Fruit fly (Drosophila melanogaster) whole organism, prepupa: Measurements from ENCODE around the gene Sema5c.

Experiments used
- CG10631 ChIP-seq: fragments of 200-800 bp; sonication (Bioruptor generic); optimal IDR thresholded peaks from 2 replicates; lab custom pipeline; 2016; ENCODE audit warnings: missing biosample characterization, missing genetic modification characterization
- CG11294 ChIP-seq: fragments of 200-800 bp; sonication (Bioruptor generic); IDR thresholded peaks from 2 replicates; pipeline ENCODE4 v1.3.6; 2022; ENCODE audit warnings: missing biosample characterization, missing genetic modification characterization
- CG11762 ChIP-seq: fragments of 200-800 bp; sonication (Bioruptor generic); optimal IDR thresholded peaks from 3 replicates; lab custom pipeline; 2016; ENCODE audit warnings: missing biosample characterization, missing genetic modification characterization; ENCODE audit not compliant: insufficient read depth
- CG11902 ChIP-seq: fragments of 200-800 bp; sonication (Bioruptor generic); optimal IDR thresholded peaks from 3 replicates; lab custom pipeline; 2016; ENCODE audit warnings: missing biosample characterization, missing genetic modification characterization
- CG16779 ChIP-seq: fragments of 200-800 bp; sonication (Bioruptor generic); optimal IDR thresholded peaks from 3 replicates; lab custom pipeline; 2017; ENCODE audit warnings: missing biosample characterization, mild to moderate bottlenecking, missing genetic modification characterization
- CG3032 ChIP-seq: fragments of 200-800 bp; optimal IDR thresholded peaks from 2 replicates; lab custom pipeline; 2019; ENCODE audit warnings: missing biosample characterization, mild to moderate bottlenecking, missing genetic modification characterization, moderate library complexity
- CG31627 ChIP-seq: fragments of 200-800 bp; sonication (Bioruptor generic); optimal IDR thresholded peaks from 3 replicates; lab custom pipeline; 2016; ENCODE audit warnings: missing biosample characterization, missing genetic modification characterization
- CG32006 ChIP-seq: fragments of 200-800 bp; sonication (Bioruptor generic); optimal IDR thresholded peaks from 3 replicates; lab custom pipeline; 2017; ENCODE audit warnings: missing biosample characterization, mild to moderate bottlenecking, missing genetic modification characterization
- CG34406 ChIP-seq: fragments of 200-800 bp; sonication (Bioruptor generic); optimal IDR thresholded peaks from 3 replicates; lab custom pipeline; 2016; ENCODE audit warnings: missing biosample characterization, missing genetic modification characterization
- CG3919 ChIP-seq: fragments of 200-800 bp; sonication (Bioruptor generic); optimal IDR thresholded peaks from 3 replicates; lab custom pipeline; 2016; ENCODE audit warnings: missing biosample characterization, missing genetic modification characterization
- CG4318 ChIP-seq: fragments of 200-800 bp; sonication (Bioruptor generic); optimal IDR thresholded peaks from 3 replicates; lab custom pipeline; 2017; ENCODE audit warnings: missing biosample characterization, mild to moderate bottlenecking, missing genetic modification characterization
- CG6163 ChIP-seq: fragments of 200-800 bp; sonication (Bioruptor generic); IDR thresholded peaks from 3 replicates; pipeline ENCODE4 v1.3.6; 2022; ENCODE audit warnings: missing biosample characterization, missing genetic modification characterization
- CG6276 ChIP-seq: fragments of 200-800 bp; sonication (Bioruptor generic); optimal IDR thresholded peaks from 2 replicates; lab custom pipeline; 2017; ENCODE audit warnings: missing biosample characterization, mild to moderate bottlenecking, missing genetic modification characterization
- CG6792 ChIP-seq: fragments of 200-800 bp; sonication (Bioruptor generic); optimal IDR thresholded peaks from 3 replicates; lab custom pipeline; 2016; ENCODE audit warnings: missing biosample characterization, missing genetic modification characterization
- CG6808 ChIP-seq: fragments of 200-800 bp; sonication (Bioruptor generic); optimal IDR thresholded peaks from 3 replicates; lab custom pipeline; 2017; ENCODE audit warnings: missing biosample characterization, missing genetic modification characterization, mild to moderate bottlenecking, moderate library complexity, missing genetic modification reagents
- CG6854 ChIP-seq: fragments of 200-800 bp; sonication (Bioruptor generic); optimal IDR thresholded peaks from 2 replicates; lab custom pipeline; 2017; ENCODE audit warnings: missing biosample characterization, mild to moderate bottlenecking, missing genetic modification characterization
- CG8119 ChIP-seq: fragments of 200-800 bp; sonication (Bioruptor generic); IDR thresholded peaks from 3 replicates; pipeline ENCODE4 v1.3.6; 2022; ENCODE audit warnings: missing biosample characterization, missing genetic modification characterization
- CG8632 ChIP-seq: fragments of 200-800 bp; sonication (Bioruptor generic); optimal IDR thresholded peaks from 3 replicates; lab custom pipeline; 2016; ENCODE audit warnings: missing biosample characterization, missing genetic modification characterization
- CG9139 ChIP-seq: fragments of 200-800 bp; sonication (Bioruptor generic); optimal IDR thresholded peaks from 3 replicates; lab custom pipeline; 2017; ENCODE audit warnings: missing biosample characterization, mild to moderate bottlenecking, missing genetic modification characterization
- Eip75B ChIP-seq: fragments of 200-800 bp; sonication (Bioruptor generic); optimal IDR thresholded peaks from 3 replicates; lab custom pipeline; 2016; ENCODE audit warnings: missing biosample characterization, missing genetic modification characterization
- Eip78C ChIP-seq: fragments of 200-800 bp; sonication (Bioruptor generic); peaks from one replicate; lab custom pipeline; 2016; ENCODE audit warnings: missing biosample characterization, missing genetic modification characterization
- Eip93F ChIP-seq: fragments of 200-800 bp; sonication (Bioruptor generic); optimal IDR thresholded peaks from 2 replicates; lab custom pipeline; 2016; ENCODE audit warnings: missing biosample characterization, mild to moderate bottlenecking, missing genetic modification characterization
- Ets21C ChIP-seq: fragments of 200-800 bp; sonication (Bioruptor generic); optimal IDR thresholded peaks from 3 replicates; lab custom pipeline; 2016; ENCODE audit warnings: missing biosample characterization, missing genetic modification characterization
- Gug ChIP-seq: fragments of 200-800 bp; sonication (Bioruptor generic); IDR thresholded peaks from 2 replicates; pipeline ENCODE4 v1.3.6; 2022; ENCODE audit warnings: missing biosample characterization, missing genetic modification characterization
- Hr38 ChIP-seq: sonication (Bioruptor generic); optimal IDR thresholded peaks from 2 replicates; lab custom pipeline; 2016; ENCODE audit warnings: missing biosample characterization, missing genetic modification characterization
- Hr4 ChIP-seq: fragments of 200-800 bp; sonication (Bioruptor generic); optimal IDR thresholded peaks from 3 replicates; lab custom pipeline; 2016; ENCODE audit warnings: missing biosample characterization, missing genetic modification characterization
- Lpt ChIP-seq: fragments of 200-800 bp; sonication (Bioruptor generic); optimal IDR thresholded peaks from 3 replicates; lab custom pipeline; 2016; ENCODE audit warnings: missing biosample characterization, missing genetic modification characterization
- Met ChIP-seq: fragments of 200-800 bp; sonication (Bioruptor generic); optimal IDR thresholded peaks from 3 replicates; lab custom pipeline; 2016; ENCODE audit warnings: missing biosample characterization, missing genetic modification characterization
- OdsH ChIP-seq: fragments of 200-800 bp; sonication (Bioruptor generic); optimal IDR thresholded peaks from 3 replicates; lab custom pipeline; 2016; ENCODE audit warnings: missing biosample characterization, missing genetic modification characterization
- Smox ChIP-seq: fragments of 200-800 bp; sonication (Bioruptor generic); optimal IDR thresholded peaks from 3 replicates; lab custom pipeline; 2016; ENCODE audit warnings: missing biosample characterization, missing genetic modification characterization
- Sox102F ChIP-seq: fragments of 200-800 bp; sonication (Bioruptor generic); optimal IDR thresholded peaks from 2 replicates; lab custom pipeline; 2016; ENCODE audit warnings: missing biosample characterization, mild to moderate bottlenecking, missing genetic modification characterization
- Sox14 ChIP-seq: fragments of 200-800 bp; sonication (Bioruptor generic); optimal IDR thresholded peaks from 3 replicates; lab custom pipeline; 2016; ENCODE audit warnings: missing biosample characterization, missing genetic modification characterization
- Sox15 ChIP-seq: fragments of 200-800 bp; sonication (Bioruptor generic); optimal IDR thresholded peaks from 3 replicates; lab custom pipeline; 2016; ENCODE audit warnings: missing biosample characterization, missing genetic modification characterization
- achi ChIP-seq: fragments of 200-800 bp; sonication (Bioruptor generic); optimal IDR thresholded peaks from 3 replicates; lab custom pipeline; 2016; ENCODE audit warnings: missing biosample characterization, missing genetic modification characterization
- acj6 ChIP-seq: fragments of 200-800 bp; sonication (Bioruptor generic); optimal IDR thresholded peaks from 3 replicates; lab custom pipeline; 2016; ENCODE audit warnings: missing biosample characterization, missing genetic modification characterization
- cyc ChIP-seq: fragments of 200-800 bp; sonication (Bioruptor generic); optimal IDR thresholded peaks from 3 replicates; lab custom pipeline; 2016; ENCODE audit warnings: missing biosample characterization, missing genetic modification characterization
- dac ChIP-seq: fragments of 200-800 bp; sonication (Bioruptor generic); optimal IDR thresholded peaks from 2 replicates; lab custom pipeline; 2017; ENCODE audit warnings: missing biosample characterization, mild to moderate bottlenecking, missing genetic modification characterization
- dsx ChIP-seq: fragments of 200-800 bp; optimal IDR thresholded peaks from 3 replicates; lab custom pipeline; 2019; ENCODE audit warnings: missing biosample characterization, mild to moderate bottlenecking, missing genetic modification characterization, moderate library complexity; ENCODE audit not compliant: poor library complexity, severe bottlenecking
- eg ChIP-seq: fragments of 200-800 bp; sonication (Bioruptor generic); IDR thresholded peaks from 3 replicates; pipeline ENCODE4 v1.3.6; 2022; ENCODE audit warnings: missing biosample characterization, missing genetic modification characterization
- esn ChIP-seq: fragments of 200-800 bp; sonication (Bioruptor generic); optimal IDR thresholded peaks from 2 replicates; lab custom pipeline; 2016; ENCODE audit warnings: missing biosample characterization, mild to moderate bottlenecking, missing genetic modification characterization, moderate library complexity
- fd85E ChIP-seq: fragments of 200-800 bp; sonication (Bioruptor generic); optimal IDR thresholded peaks from 3 replicates; lab custom pipeline; 2016; ENCODE audit warnings: missing biosample characterization, missing genetic modification characterization
- lz ChIP-seq: fragments of 200-800 bp; sonication (Bioruptor generic); optimal IDR thresholded peaks from 3 replicates; lab custom pipeline; 2016; ENCODE audit warnings: missing biosample characterization, missing genetic modification characterization
- salr ChIP-seq, 2 experiments: fragments of 200-800 bp; sonication (Bioruptor generic); optimal IDR thresholded peaks; 3 replicates each; lab custom pipeline; 2016 to 2018; ENCODE audit warnings: missing biosample characterization in 2 of 2, missing genetic modification characterization in 2 of 2, mild to moderate bottlenecking in 1 of 2
- spab ChIP-seq: fragments of 200-800 bp; sonication (Bioruptor generic); optimal IDR thresholded peaks from 2 replicates; lab custom pipeline; 2017; ENCODE audit warnings: missing biosample characterization, mild to moderate bottlenecking, missing genetic modification characterization, missing genetic modification reagents
- ss ChIP-seq, 2 experiments: fragments of 200-800 bp; sonication (Bioruptor generic); optimal IDR thresholded peaks; 2 replicates in 1 of 2; 3 replicates in 1 of 2; lab custom pipeline; 2017 to 2018; ENCODE audit warnings: mild to moderate bottlenecking in 2 of 2, missing biosample characterization in 2 of 2, missing genetic modification characterization in 2 of 2, moderate library complexity in 1 of 2
- svp ChIP-seq: fragments of 200-800 bp; sonication (Bioruptor generic); peaks from one replicate; lab custom pipeline; 2016; ENCODE audit warnings: missing biosample characterization, missing genetic modification characterization
- topi ChIP-seq: fragments of 200-800 bp; sonication (Bioruptor generic); optimal IDR thresholded peaks from 3 replicates; lab custom pipeline; 2016; ENCODE audit warnings: missing biosample characterization, missing genetic modification characterization
- vri ChIP-seq: fragments of 200-800 bp; sonication (Bioruptor generic); optimal IDR thresholded peaks from 3 replicates; lab custom pipeline; 2016; ENCODE audit warnings: missing biosample characterization, mild to moderate bottlenecking, missing genetic modification characterization

Gene Sema5c

dm6 chr3L:12060101-12060500 is 21.5 kb downstream of the Sema5c start (continued):
- TF ChIP-seq esn (GFP tag; lab: Kevin White, UChicago) (no peak), Eip78C (GFP tag; lab: Kevin White, UChicago) (peak; percentile 40), Sox14 (GFP tag; lab: Kevin White, UChicago) (no peak), CG16779 (tag; lab: Kevin White, UChicago) (no peak), dac (peak; percentile 49), CG6854 (no peak), vri (GFP tag; lab: Kevin White, UChicago) (no peak), CG3919 (GFP tag; lab: Kevin White, UChicago) (no peak), OdsH (GFP tag; lab: Kevin White, UChicago) (peak; percentile 7)

- TF ChIP-seq topi (GFP tag; lab: Kevin White, UChicago) (peak; percentile 55), lz (GFP tag; lab: Kevin White, UChicago) (peak; percentile 41), CG11294 (GFP tag; lab: Robert Waterston, UW) (no peak), vri (GFP tag; lab: Kevin White, UChicago) (no peak), Hr38 (GFP tag; lab: Kevin White, UChicago) (no peak), CG8119 (GFP tag; lab: Robert Waterston, UW) (peak; percentile 36; the same call in 1 of the 3 replicates), CG32006 (peak; percentile 57), CG6854 (no peak), fd85E (peak; percentile 55), Met (GFP tag; lab: Kevin White, UChicago) (no peak), Eip75B (GFP tag; lab: Kevin White, UChicago) (peak; percentile 84), Eip93F (GFP tag; lab: Kevin White, UChicago) (no peak), CG11762 (peak; percentile 53), Sox15 (no peak), Hr4 (peak; percentile 16), OdsH (GFP tag; lab: Kevin White, UChicago) (peak; percentile 18), CG34406 (no peak), CG6792 (GFP tag; lab: Kevin White, UChicago) (peak; percentile 73), CG9139 (GFP tag; lab: Kevin White, UChicago) (peak; percentile 21), esn (GFP tag; lab: Kevin White, UChicago) (peak; percentile 44), CG4318 (GFP tag; lab: Kevin White, UChicago) (peak; percentile 26), CG8632 (no peak), Eip78C (GFP tag; lab: Kevin White, UChicago) (peak; percentile 75), CG6808 (peak; percentile 53), eg (GFP tag; lab: Robert Waterston, UW) (peak; percentile 53; the same call in 2 of the 3 replicates), CG6276 (GFP tag; lab: Kevin White, UChicago) (no peak), svp (GFP tag; lab: Kevin White, UChicago) (peak; percentile 45), CG16779 (tag; lab: Kevin White, UChicago) (peak; percentile 58), achi (GFP tag; lab: Kevin White, UChicago) (peak; percentile 10), ss (GFP tag; optimal IDR thresholded peaks at IDR 0.05; lab: Kevin White, UChicago) (peak; percentile 60 to 65), Ets21C (GFP tag; lab: Kevin White, UChicago) (no peak), Sox14 (GFP tag; lab: Kevin White, UChicago) (peak; percentile 40), Sox102F (GFP tag; lab: Kevin White, UChicago) (no peak), spab (GFP tag; lab: Kevin White, UChicago) (peak; percentile 28), cyc (GFP tag; lab: Kevin White, UChicago) (peak; percentile 67), CG3032 (tag; lab: Kevin White, UChicago) (peak; percentile 39), dac (peak; percentile 53), Gug (no peak), CG10631 (peak; percentile 85), dsx (GFP tag; lab: Kevin White, UChicago) (peak; percentile 99), Smox (GFP tag; lab: Kevin White, UChicago) (no peak), CG31627 (GFP tag; lab: Kevin White, UChicago) (no peak), acj6 (GFP tag; lab: Kevin White, UChicago) (peak; percentile 1), salr (GFP tag; optimal IDR thresholded peaks at IDR 0.05; lab: Kevin White, UChicago) (no peak), Lpt (no peak), CG6163 (GFP tag; lab: Robert Waterston, UW) (peak; percentile 85), CG11902 (GFP tag; lab: Kevin White, UChicago) (peak; percentile 34)
Observed at dm6 chr3L:12058293-12058842, 23.3 kb downstream of the Sema5c start.
